Fruit fly (Drosophila melanogaster) whole organism, adult: Measurements from ENCODE around the gene CG31093.

ENCODE experiments used
- CG14711 ChIP-seq: fragments of 200-800 bp; sonication (Bioruptor generic); optimal IDR thresholded peaks from 2 replicates; lab custom pipeline; 2018; ENCODE audit warnings: missing biosample characterization, mild to moderate bottlenecking, missing genetic modification characterization, moderate library complexity
- CG1620 ChIP-seq: fragments of 200-800 bp; sonication (Bioruptor generic); optimal IDR thresholded peaks from 2 replicates; lab custom pipeline; 2016; ENCODE audit warnings: missing biosample characterization, missing genetic modification characterization
- Crg-1 ChIP-seq: fragments of 200-800 bp; sonication (Bioruptor generic); optimal IDR thresholded peaks from 2 replicates; lab custom pipeline; 2016; ENCODE audit warnings: missing biosample characterization, missing genetic modification characterization
- Hr96 ChIP-seq: fragments of 200-800 bp; sonication (Bioruptor generic); optimal IDR thresholded peaks from 2 replicates; lab custom pipeline; 2016; ENCODE audit warnings: missing biosample characterization, missing genetic modification characterization
- bab1 ChIP-seq: fragments of 200-800 bp; sonication (Bioruptor generic); optimal IDR thresholded peaks from 3 replicates; lab custom pipeline; 2019; ENCODE audit warnings: missing biosample characterization, mild to moderate bottlenecking, missing genetic modification characterization, moderate library complexity
- kay ChIP-seq: fragments of 200-800 bp; sonication (Bioruptor generic); peaks from one replicate; lab custom pipeline; 2016; ENCODE audit warnings: missing biosample characterization, missing genetic modification characterization, borderline replicate concordance

DNA sequence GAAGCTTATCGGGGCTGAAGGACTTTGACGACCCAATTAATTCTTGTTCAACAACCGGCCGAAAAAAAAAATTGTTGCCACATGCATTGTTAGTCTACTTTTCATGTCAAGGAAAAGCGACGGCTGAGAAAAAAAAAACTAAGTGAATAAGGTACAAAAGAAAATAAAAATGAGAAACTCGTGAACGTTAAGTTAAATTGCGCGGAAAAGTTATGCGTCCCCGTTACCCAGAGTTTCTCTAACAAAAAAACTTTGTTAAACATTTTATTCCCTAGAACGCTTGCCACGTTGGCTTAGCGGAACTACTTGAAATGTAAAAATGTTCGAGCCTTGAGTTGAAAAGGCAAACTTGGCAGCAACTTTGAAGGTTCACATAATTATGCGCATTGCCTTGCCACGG is 24.9 kb upstream of the CG31093 start, which contains the start of gene CG14354:
- TF ChIP-seq Hr96: no peak
- TF ChIP-seq bab1 (GFP tag; lab: Kevin White, UChicago): no peak
- TF ChIP-seq CG1620 (GFP tag; lab: Kevin White, UChicago): no peak
- TF ChIP-seq CG14711 (tag; lab: Kevin White, UChicago): no peak
- no peak for TF ChIP-seq Crg-1 (GFP tag; lab: Kevin White, UChicago)
- TF ChIP-seq kay (GFP tag; lab: Kevin White, UChicago): no peak
